Fruit fly (Drosophila melanogaster) whole organism, embryonic: ENCODE data around the gene eEF1alpha2.

Experiments
- Atf6 ChIP-seq: fragments of 200-800 bp; sonication (Bioruptor generic); IDR thresholded peaks from 2 replicates; pipeline ENCODE4 v1.3.6; 2022; ENCODE audit warnings: missing biosample characterization, missing genetic modification characterization
- Bdp1 ChIP-seq: fragments of 200-800 bp; sonication (Bioruptor generic); optimal IDR thresholded peaks from 3 replicates; lab custom pipeline; 2016; ENCODE audit warnings: missing biosample characterization, missing genetic modification characterization
- Bteb2 ChIP-seq: fragments of 200-800 bp; sonication (Bioruptor generic); optimal IDR thresholded peaks from 2 replicates; lab custom pipeline; 2016; ENCODE audit warnings: missing biosample characterization, missing genetic modification characterization
- CG10209 ChIP-seq: fragments of 200-800 bp; sonication (Bioruptor generic); optimal IDR thresholded peaks from 3 replicates; lab custom pipeline; 2017; ENCODE audit warnings: missing biosample characterization, mild to moderate bottlenecking, missing genetic modification characterization, missing genetic modification reagents
- CG10267 ChIP-seq: fragments of 200-800 bp; sonication (Bioruptor generic); optimal IDR thresholded peaks from 2 replicates; lab custom pipeline; 2018; ENCODE audit warnings: missing biosample characterization, mild to moderate bottlenecking, missing genetic modification characterization, moderate library complexity
- CG10321 ChIP-seq: fragments of 200-800 bp; sonication (Bioruptor generic); IDR thresholded peaks from 2 replicates; pipeline ENCODE4 v1.3.6; 2022; ENCODE audit warnings: missing biosample characterization, missing genetic modification characterization
- CG10565 ChIP-seq: fragments of 200-800 bp; sonication (Bioruptor generic); optimal IDR thresholded peaks from 3 replicates; lab custom pipeline; 2016; ENCODE audit warnings: missing biosample characterization, mild to moderate bottlenecking, missing genetic modification characterization
- CG12219 ChIP-seq: fragments of 200-800 bp; sonication (Bioruptor generic); optimal IDR thresholded peaks from 3 replicates; lab custom pipeline; 2018; ENCODE audit warnings: missing biosample characterization, mild to moderate bottlenecking, missing genetic modification characterization
- CG13296 ChIP-seq: fragments of 200-800 bp; sonication (Bioruptor generic); optimal IDR thresholded peaks from 3 replicates; lab custom pipeline; 2018; ENCODE audit warnings: missing biosample characterization, mild to moderate bottlenecking, missing genetic modification characterization
- CG13775 ChIP-seq: fragments of 200-800 bp; sonication (Bioruptor generic); optimal IDR thresholded peaks from 3 replicates; lab custom pipeline; 2017; ENCODE audit warnings: missing biosample characterization, mild to moderate bottlenecking, missing genetic modification characterization
- CG16815 ChIP-seq: fragments of 200-800 bp; sonication (Bioruptor generic); optimal IDR thresholded peaks from 3 replicates; lab custom pipeline; 2017; ENCODE audit warnings: missing biosample characterization, mild to moderate bottlenecking, missing genetic modification characterization
- CG17186 ChIP-seq: fragments of 200-800 bp; sonication (Bioruptor generic); optimal IDR thresholded peaks from 3 replicates; lab custom pipeline; 2017; ENCODE audit warnings: missing biosample characterization, missing genetic modification reagents, missing genetic modification characterization
- CG17361 ChIP-seq: fragments of 200-800 bp; sonication (Bioruptor generic); IDR thresholded peaks from 3 replicates; pipeline ENCODE4 v1.3.6; 2022; ENCODE audit warnings: missing biosample characterization, missing genetic modification characterization
- CG17612 ChIP-seq: fragments of 200-800 bp; sonication (Bioruptor generic); IDR thresholded peaks from 2 replicates; pipeline ENCODE4 v1.3.6; 2022; ENCODE audit warnings: missing biosample characterization, missing genetic modification characterization
- CG2712 ChIP-seq: fragments of 200-800 bp; optimal IDR thresholded peaks from 3 replicates; lab custom pipeline; 2019; ENCODE audit warnings: missing biosample characterization, mild to moderate bottlenecking, missing genetic modification characterization, moderate library complexity
- CG30020 ChIP-seq: fragments of 200-800 bp; optimal IDR thresholded peaks from 2 replicates; lab custom pipeline; 2019; ENCODE audit warnings: missing biosample characterization, mild to moderate bottlenecking, missing genetic modification characterization, moderate library complexity
- CG30431 ChIP-seq: fragments of 200-800 bp; sonication (Bioruptor generic); optimal IDR thresholded peaks from 2 replicates; lab custom pipeline; 2017; ENCODE audit warnings: missing biosample characterization, missing genetic modification characterization
- CG3163 ChIP-seq: fragments of 200-800 bp; sonication (Bioruptor generic); optimal IDR thresholded peaks from 3 replicates; lab custom pipeline; 2016; ENCODE audit warnings: missing biosample characterization, missing genetic modification characterization
- CG32772 ChIP-seq: fragments of 200-800 bp; sonication (Bioruptor generic); IDR thresholded peaks from 2 replicates; pipeline ENCODE4 v1.3.6; 2022; ENCODE audit warnings: missing biosample characterization, missing genetic modification characterization
- CG4360 ChIP-seq: fragments of 200-800 bp; sonication (Bioruptor generic); IDR thresholded peaks from 2 replicates; pipeline ENCODE4 v1.3.6; 2022; ENCODE audit warnings: missing biosample characterization, missing genetic modification characterization
- CG7556 ChIP-seq: fragments of 200-800 bp; sonication (Bioruptor generic); optimal IDR thresholded peaks from 2 replicates; lab custom pipeline; 2017; ENCODE audit warnings: missing biosample characterization, mild to moderate bottlenecking, missing genetic modification characterization
- CG8765 ChIP-seq: fragments of 200-800 bp; sonication (Bioruptor generic); IDR thresholded peaks from 2 replicates; pipeline ENCODE4 v1.3.6; 2022; ENCODE audit warnings: missing biosample characterization, missing genetic modification characterization
- E2f1 ChIP-seq: fragments of 200-800 bp; sonication (Bioruptor generic); IDR thresholded peaks from 2 replicates; pipeline ENCODE4 v1.3.6; 2022; ENCODE audit warnings: missing biosample characterization, missing genetic modification characterization
- Fer2 ChIP-seq: fragments of 200-800 bp; sonication (Bioruptor generic); optimal IDR thresholded peaks from 2 replicates; lab custom pipeline; 2018; ENCODE audit warnings: missing biosample characterization, mild to moderate bottlenecking, missing genetic modification characterization, moderate library complexity
- Gsc ChIP-seq: fragments of 200-800 bp; sonication (Bioruptor generic); IDR thresholded peaks from 2 replicates; pipeline ENCODE4 v1.3.6; 2022; ENCODE audit warnings: missing biosample characterization, missing genetic modification characterization
- HLHmδ ChIP-seq: fragments of 200-800 bp; sonication (Bioruptor generic); optimal IDR thresholded peaks from 2 replicates; lab custom pipeline; 2018; ENCODE audit warnings: missing biosample characterization, mild to moderate bottlenecking, missing genetic modification characterization, moderate library complexity
- Hmx ChIP-seq: fragments of 200-800 bp; sonication (Bioruptor generic); optimal IDR thresholded peaks from 2 replicates; lab custom pipeline; 2016; ENCODE audit warnings: missing biosample characterization, missing genetic modification characterization
- Jarid2 ChIP-seq: fragments of 200-800 bp; sonication (Bioruptor generic); optimal IDR thresholded peaks from 3 replicates; lab custom pipeline; 2017; ENCODE audit warnings: mild to moderate bottlenecking, missing biosample characterization, missing genetic modification reagents, missing genetic modification characterization
- Oli ChIP-seq: fragments of 200-800 bp; sonication (Bioruptor generic); optimal IDR thresholded peaks from 2 replicates; lab custom pipeline; 2018; ENCODE audit warnings: missing biosample characterization, mild to moderate bottlenecking, missing genetic modification characterization, moderate library complexity
- Sox102F ChIP-seq: fragments of 200-800 bp; sonication (Bioruptor generic); optimal IDR thresholded peaks from 2 replicates; lab custom pipeline; 2018; ENCODE audit warnings: missing biosample characterization, mild to moderate bottlenecking, missing genetic modification characterization, moderate library complexity
- Taf1 ChIP-seq: fragments of 200-800 bp; sonication (Bioruptor generic); IDR thresholded peaks from 2 replicates; pipeline ENCODE4 v1.3.6; 2022; ENCODE audit warnings: missing biosample characterization, missing genetic modification characterization
- Xrp1 ChIP-seq: fragments of 200-800 bp; sonication (Bioruptor generic); IDR thresholded peaks from 2 replicates; pipeline ENCODE4 v1.3.6; 2022; ENCODE audit warnings: missing biosample characterization, missing genetic modification characterization
- YL-1 ChIP-seq: fragments of 200-800 bp; sonication (Bioruptor generic); optimal IDR thresholded peaks from 3 replicates; lab custom pipeline; 2017; ENCODE audit warnings: missing biosample characterization, mild to moderate bottlenecking, missing genetic modification characterization
- aop ChIP-seq: fragments of 200-800 bp; sonication (Bioruptor generic); IDR thresholded peaks from 2 replicates; pipeline ENCODE4 v1.3.6; 2022; ENCODE audit warnings: missing biosample characterization, missing genetic modification characterization
- ap ChIP-seq: fragments of 200-800 bp; sonication (Bioruptor generic); IDR thresholded peaks from 2 replicates; pipeline ENCODE4 v1.3.6; 2022; ENCODE audit warnings: missing biosample characterization, missing genetic modification characterization
- cad ChIP-seq: fragments of >200 bp; optimal IDR thresholded peaks from 2 replicates; lab custom pipeline; 2017; ENCODE audit warnings: missing biosample characterization, missing genetic modification characterization
- cwo ChIP-seq: fragments of 200-800 bp; sonication (Bioruptor generic); optimal IDR thresholded peaks from 3 replicates; lab custom pipeline; 2017; ENCODE audit warnings: missing biosample characterization, missing genetic modification characterization, mild to moderate bottlenecking, moderate library complexity, missing genetic modification reagents
- da ChIP-seq: fragments of 200-800 bp; sonication (Bioruptor generic); optimal IDR thresholded peaks from 2 replicates; lab custom pipeline; 2016; ENCODE audit warnings: missing biosample characterization, missing genetic modification characterization
- dmrt99B ChIP-seq: fragments of 200-800 bp; sonication (Bioruptor generic); optimal IDR thresholded peaks from 2 replicates; lab custom pipeline; 2018; ENCODE audit warnings: missing biosample characterization, mild to moderate bottlenecking, missing genetic modification characterization, moderate library complexity
- emc ChIP-seq: fragments of 200-800 bp; sonication (Bioruptor generic); optimal IDR thresholded peaks from 2 replicates; lab custom pipeline; 2016; ENCODE audit warnings: missing biosample characterization, missing genetic modification characterization
- exex ChIP-seq: fragments of 200-800 bp; sonication (Bioruptor generic); optimal IDR thresholded peaks from 4 replicates; lab custom pipeline; 2018; ENCODE audit warnings: missing biosample characterization, mild to moderate bottlenecking, missing genetic modification characterization, moderate library complexity
- gcm2 ChIP-seq: fragments of 200-800 bp; sonication (Bioruptor generic); optimal IDR thresholded peaks from 2 replicates; lab custom pipeline; 2016; ENCODE audit warnings: missing biosample characterization, missing genetic modification characterization
- gem ChIP-seq: fragments of 200-800 bp; sonication (Bioruptor generic); optimal IDR thresholded peaks from 2 replicates; lab custom pipeline; 2019; ENCODE audit warnings: missing biosample characterization, mild to moderate bottlenecking, missing genetic modification characterization, moderate library complexity
- insv ChIP-seq, 2 experiments: fragments of 200-800 bp; sonication (Bioruptor generic); optimal IDR thresholded peaks; 3 replicates each; lab custom pipeline; 2016 to 2018; ENCODE audit warnings: missing biosample characterization in 2 of 2, missing genetic modification characterization in 2 of 2
- knrl ChIP-seq: fragments of 200-800 bp; sonication (Bioruptor generic); IDR thresholded peaks from 3 replicates; pipeline ENCODE4 v1.3.6; 2022; ENCODE audit warnings: missing biosample characterization, missing genetic modification characterization; ENCODE audit not compliant: partially characterized antibody
- nom ChIP-seq: fragments of 200-800 bp; sonication (Bioruptor generic); optimal IDR thresholded peaks from 2 replicates; lab custom pipeline; 2017; ENCODE audit warnings: missing biosample characterization, missing genetic modification characterization, mild to moderate bottlenecking, moderate library complexity, missing genetic modification reagents
- org-1 ChIP-seq: fragments of 200-800 bp; sonication (Bioruptor generic); optimal IDR thresholded peaks from 2 replicates; lab custom pipeline; 2017; ENCODE audit warnings: missing biosample characterization, missing genetic modification characterization
- sd ChIP-seq: fragments of 200-800 bp; sonication (Bioruptor generic); optimal IDR thresholded peaks from 3 replicates; lab custom pipeline; 2018; ENCODE audit warnings: missing biosample characterization, mild to moderate bottlenecking, missing genetic modification characterization, moderate library complexity
- sna ChIP-seq: fragments of 200-800 bp; sonication (Bioruptor generic); IDR thresholded peaks from 2 replicates; pipeline ENCODE4 v1.3.6; 2022; ENCODE audit warnings: missing biosample characterization, missing genetic modification characterization; ENCODE audit not compliant: partially characterized antibody
- trh ChIP-seq: fragments of 200-800 bp; sonication (Bioruptor generic); optimal IDR thresholded peaks from 2 replicates; lab custom pipeline; 2016; ENCODE audit warnings: missing biosample characterization, missing genetic modification characterization
- z ChIP-seq: fragments of 200-800 bp; sonication (Bioruptor generic); IDR thresholded peaks from 3 replicates; pipeline ENCODE4 v1.3.6; 2022; ENCODE audit warnings: missing biosample characterization, missing genetic modification characterization
- zf30C ChIP-seq: fragments of 200-800 bp; sonication (Bioruptor generic); optimal IDR thresholded peaks from 3 replicates; lab custom pipeline; 2018; ENCODE audit warnings: missing biosample characterization, mild to moderate bottlenecking, missing genetic modification characterization

The eEF1alpha2 gene

DNA sequence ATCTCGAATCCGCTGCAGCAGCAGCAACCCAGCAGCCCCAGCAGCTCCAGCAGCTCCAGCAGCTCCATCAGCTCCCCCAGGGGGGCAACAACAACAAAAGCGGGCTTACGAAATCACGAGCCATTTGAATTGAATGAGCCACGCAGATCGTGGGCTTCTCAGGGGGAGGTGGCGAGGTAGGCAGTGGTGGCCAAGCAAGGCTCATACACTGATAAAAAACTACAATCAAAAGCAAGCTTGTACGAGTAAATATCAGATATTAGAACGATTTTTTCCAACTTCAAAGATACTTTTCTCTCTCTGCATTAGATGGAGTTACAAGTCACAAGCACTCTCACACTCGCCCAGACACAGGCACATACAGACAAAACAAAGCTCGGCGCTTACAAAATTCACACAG is 29.1 kb upstream of the eEF1alpha2 start (continued):
- peak; percentile 38; the same call in 1 of the 2 replicates for TF ChIP-seq CG32772 (GFP tag; lab: Robert Waterston, UW)
- no peak for TF ChIP-seq cwo (GFP tag; lab: Kevin White, UChicago)
- TF ChIP-seq Bdp1 (GFP tag; lab: Kevin White, UChicago): no peak
- no peak for TF ChIP-seq CG12219
- TF ChIP-seq CG4360 (GFP tag; lab: Robert Waterston, UW): peak; percentile 75
- TF ChIP-seq insv (GFP tag; optimal IDR thresholded peaks at IDR 0.05; lab: Kevin White, UChicago): no peak
- TF ChIP-seq E2f1 (GFP tag; lab: Robert Waterston, UW): peak; percentile 53; the same call in 1 of the 2 replicates
- no peak for TF ChIP-seq CG10321 (GFP tag; lab: Robert Waterston, UW)
- no peak for TF ChIP-seq CG3163 (GFP tag; lab: Kevin White, UChicago)
- TF ChIP-seq Fer2 (tag; lab: Kevin White, UChicago): no peak
- TF ChIP-seq aop (GFP tag; lab: Robert Waterston, UW): no peak
- TF ChIP-seq sna (GFP tag; lab: Robert Waterston, UW): no peak
- no peak for TF ChIP-seq org-1 (GFP tag; lab: Kevin White, UChicago)
- TF ChIP-seq CG7556 (GFP tag; lab: Kevin White, UChicago): no peak
- no peak; the same call in 2 of the 3 replicates for TF ChIP-seq CG17361 (GFP tag; lab: Robert Waterston, UW)
- peak; percentile 39 for TF ChIP-seq gem
- TF ChIP-seq CG10267 (tag; lab: Kevin White, UChicago): no peak
- no peak for TF ChIP-seq Jarid2 (GFP tag; lab: Kevin White, UChicago)
- no peak for TF ChIP-seq YL-1 (GFP tag; lab: Kevin White, UChicago)
- no peak for TF ChIP-seq CG17612 (GFP tag; lab: Robert Waterston, UW)
- no peak for TF ChIP-seq CG30020 (tag; lab: Kevin White, UChicago)
- peak; percentile 36 for TF ChIP-seq Sox102F (GFP tag; lab: Kevin White, UChicago)
- TF ChIP-seq trh (GFP tag; lab: Kevin White, UChicago): no peak
- TF ChIP-seq zf30C (GFP tag; lab: Kevin White, UChicago): no peak
- no peak for TF ChIP-seq CG30431 (GFP tag; lab: Kevin White, UChicago)
- TF ChIP-seq emc (GFP tag; lab: Kevin White, UChicago): no peak
- TF ChIP-seq Taf1 (GFP tag; lab: Robert Waterston, UW): 0 out of 2 replicates have a peak, but pooled peaks have one; percentile 29
- TF ChIP-seq knrl (GFP tag; lab: Robert Waterston, UW): no peak
- no peak for TF ChIP-seq Atf6 (GFP tag; lab: Robert Waterston, UW)
- TF ChIP-seq CG10209: no peak
- TF ChIP-seq HLHmδ (GFP tag; lab: Kevin White, UChicago): no peak
- TF ChIP-seq CG17186 (GFP tag; lab: Kevin White, UChicago): no peak
- no peak for TF ChIP-seq da (GFP tag; lab: Kevin White, UChicago)
- TF ChIP-seq Xrp1 (GFP tag; lab: Robert Waterston, UW): peak; percentile 38; the same call in 1 of the 2 replicates
- no peak for TF ChIP-seq sd (tag; lab: Kevin White, UChicago)
- TF ChIP-seq Bteb2 (GFP tag; lab: Kevin White, UChicago): no peak
- no peak for TF ChIP-seq gcm2 (GFP tag; lab: Kevin White, UChicago)
- TF ChIP-seq ap (GFP tag; lab: Robert Waterston, UW): no peak
- peak; percentile 54 for TF ChIP-seq dmrt99B (tag; lab: Kevin White, UChicago)
- no peak for TF ChIP-seq CG8765 (GFP tag; lab: Robert Waterston, UW)
- TF ChIP-seq CG16815 (GFP tag; lab: Kevin White, UChicago): no peak
- TF ChIP-seq CG13296: peak; percentile 28
- TF ChIP-seq Gsc (GFP tag; lab: Robert Waterston, UW): no peak
- TF ChIP-seq CG13775 (GFP tag; lab: Kevin White, UChicago): no peak
- no peak for TF ChIP-seq cad (GFP tag; lab: Kevin White, UChicago)
- no peak for TF ChIP-seq nom
- peak; percentile 33 for TF ChIP-seq Oli (tag; lab: Kevin White, UChicago)
- no peak for TF ChIP-seq exex
- TF ChIP-seq CG2712 (tag; lab: Kevin White, UChicago): peak; percentile 39
- no peak for TF ChIP-seq CG10565 (GFP tag; lab: Kevin White, UChicago)
- TF ChIP-seq Hmx (GFP tag; lab: Kevin White, UChicago): no peak
- no peak for TF ChIP-seq z (GFP tag; lab: Robert Waterston, UW)
